Fruit fly (Drosophila melanogaster): Measurements from ENCODE around the gene CG33177.
A peak's percentile ranks its signal among the peaks of the same experiment; 100 is the strongest.

CG33177 gene

dm6 chrX:15045608-15046007 is 35.6 kb upstream of the CG33177 start:
- TF ChIP-seq trh (GFP tag; optimal IDR thresholded peaks at IDR 0.05) (no peak), dmrt11E (tag; optimal IDR thresholded peaks at IDR 0.05) (no peak), Med (GFP tag) (peak; percentile 16), chif (GFP tag; optimal IDR thresholded peaks at IDR 0.05) (no peak), CG18619 (GFP tag; optimal IDR thresholded peaks at IDR 0.05) (no peak), CG11504 (tag; optimal IDR thresholded peaks at IDR 0.05) (no peak), CG4328 (GFP tag; optimal IDR thresholded peaks at IDR 0.05) (no peak), hkb (optimal IDR thresholded peaks at IDR 0.05) (no peak), hkb (GFP tag; IDR thresholded peaks at IDR 0.05) (no peak), CG6654 (GFP tag; optimal IDR thresholded peaks at IDR 0.05) (peak; percentile 50), grn (GFP tag; optimal IDR thresholded peaks at IDR 0.05) (peak; percentile 42), z (GFP tag; IDR thresholded peaks at IDR 0.05) (peak; percentile 69; the same call in 1 of the 3 replicates), GATAe (GFP tag; conservative IDR thresholded peaks at IDR 0.05) (peak; percentile 28; the same call in 1 of the 2 replicates), nom (GFP tag; optimal IDR thresholded peaks at IDR 0.05) (peak; percentile 19), Camta (GFP tag; optimal IDR thresholded peaks at IDR 0.05) (no peak), Sry-β (GFP tag; optimal IDR thresholded peaks at IDR 0.05) (no peak), Lim3 (GFP tag; IDR thresholded peaks at IDR 0.05) (no peak), Nf-YB (GFP tag; optimal IDR thresholded peaks at IDR 0.05) (no peak)

- no peak for TF ChIP-seq CG4730 (GFP tag; IDR thresholded peaks at IDR 0.05)
- no peak for TF ChIP-seq Dek (tag; optimal IDR thresholded peaks at IDR 0.05)
- TF ChIP-seq dan (GFP tag; IDR thresholded peaks at IDR 0.05) = no peak
- TF ChIP-seq br (optimal IDR thresholded peaks at IDR 0.05) = no peak
- no peak for TF ChIP-seq bsh (GFP tag; optimal IDR thresholded peaks at IDR 0.05)
- peak; percentile 10 for TF ChIP-seq pfk (GFP tag; optimal IDR thresholded peaks at IDR 0.05)
- TF ChIP-seq Med (GFP tag) = peak; percentile 22
- no peak for TF ChIP-seq slou (GFP tag; optimal IDR thresholded peaks at IDR 0.05)
- TF ChIP-seq CHES-1-like (GFP tag; optimal IDR thresholded peaks at IDR 0.05) = no peak
- no peak for TF ChIP-seq Sox100B (GFP tag; optimal IDR thresholded peaks at IDR 0.05)
- peak; percentile 86 for TF ChIP-seq GATAe (GFP tag; conservative IDR thresholded peaks at IDR 0.05)
- no peak for TF ChIP-seq ac (GFP tag; optimal IDR thresholded peaks at IDR 0.05)
- TF ChIP-seq az2 (GFP tag; optimal IDR thresholded peaks at IDR 0.05) = no peak
- TF ChIP-seq Antp (GFP tag; optimal IDR thresholded peaks at IDR 0.05) = no peak
- TF ChIP-seq CG10543 (GFP tag; optimal IDR thresholded peaks at IDR 0.05) = peak; percentile 52
- TF ChIP-seq lab (GFP tag; optimal IDR thresholded peaks at IDR 0.05) = peak; percentile 25
- TF ChIP-seq CG11456 (GFP tag; IDR thresholded peaks at IDR 0.05) = no peak
- TF ChIP-seq knrl (GFP tag; IDR thresholded peaks at IDR 0.05; ENCODE audit: partially characterized antibody) = no peak
- no peak for TF ChIP-seq Ssrp (tag; optimal IDR thresholded peaks at IDR 0.05)
- TF ChIP-seq Gug (GFP tag; IDR thresholded peaks at IDR 0.05) = no peak
- no peak for TF ChIP-seq CG12104 (GFP tag; optimal IDR thresholded peaks at IDR 0.05)
- no peak for TF ChIP-seq grau (tag; optimal IDR thresholded peaks at IDR 0.05)
- TF ChIP-seq CG17361 (GFP tag; IDR thresholded peaks at IDR 0.05) = no peak
- TF ChIP-seq crol (GFP tag; IDR thresholded peaks at IDR 0.05) = no peak
- TF ChIP-seq dimm (GFP tag; IDR thresholded peaks at IDR 0.05) = no peak
- TF ChIP-seq tap (tag; optimal IDR thresholded peaks at IDR 0.05) = no peak
- no peak for TF ChIP-seq insv (GFP tag; optimal IDR thresholded peaks at IDR 0.05)
- peak; percentile 77 for TF ChIP-seq pros (GFP tag; optimal IDR thresholded peaks at IDR 0.05)
- TF ChIP-seq klu (GFP tag; IDR thresholded peaks at IDR 0.05) = no peak
- no peak for TF ChIP-seq CG18476 (GFP tag; optimal IDR thresholded peaks at IDR 0.05)
- no peak for TF ChIP-seq dmrt11E (tag; optimal IDR thresholded peaks at IDR 0.05)
- TF ChIP-seq gem (tag; optimal IDR thresholded peaks at IDR 0.05) = no peak
- no peak for TF ChIP-seq Taf1 (GFP tag; IDR thresholded peaks at IDR 0.05)
- TF ChIP-seq dati (GFP tag; IDR thresholded peaks at IDR 0.05) = no peak
- TF ChIP-seq D19A (tag; optimal IDR thresholded peaks at IDR 0.05) = no peak
- TF ChIP-seq CG34376 (GFP tag; optimal IDR thresholded peaks at IDR 0.05) = peak; percentile 62
- peak; percentile 39 for TF ChIP-seq mirr (GFP tag; optimal IDR thresholded peaks at IDR 0.05)
These were observed 32.5 kb upstream of the CG33177 start for dm6 chrX:15048713-15049112.

Data from whole organism, embryonic.